Worm (Caenorhabditis elegans) whole organism, young adult: ENCODE results near the gene pat-6.

Experiments used
- B0019.2 ChIP-seq: fragments of 200-800 bp; sonication (Bioruptor generic); conservative IDR thresholded peaks from 2 replicates; pipeline ENCODE4 v1.3.6; 2022; ENCODE audit warnings: missing genetic modification reagents, missing genetic modification characterization, missing compliant biosample characterization
- B0261.1 ChIP-seq: sonication (generic microtip); optimal IDR thresholded peaks from 2 replicates; lab custom pipeline; 2016; ENCODE audit warnings: mild to moderate bottlenecking, missing genetic modification characterization, moderate library complexity, missing compliant biosample characterization
- C06A6.2 ChIP-seq: fragments of 200-800 bp; sonication (Bioruptor generic); conservative IDR thresholded peaks from 2 replicates; pipeline ENCODE4 v1.3.6; 2022; ENCODE audit warnings: missing genetic modification characterization, missing compliant biosample characterization
- D2030.7 ChIP-seq: fragments of 200-800 bp; sonication (Bioruptor generic); IDR thresholded peaks from 2 replicates; pipeline ENCODE4 v1.3.6; 2022; ENCODE audit warnings: missing genetic modification reagents, missing genetic modification characterization, missing compliant biosample characterization
- F10E7.11 ChIP-seq: sonication (generic microtip); optimal IDR thresholded peaks from 2 replicates; lab custom pipeline; 2017; ENCODE audit warnings: mild to moderate bottlenecking, missing genetic modification characterization, moderate library complexity, missing compliant biosample characterization
- F23B12.7 ChIP-seq: sonication (generic microtip); optimal IDR thresholded peaks from 2 replicates; lab custom pipeline; 2017; ENCODE audit warnings: missing genetic modification characterization, mild to moderate bottlenecking, missing compliant biosample characterization, antibody characterized with exemption, moderate library complexity; ENCODE audit not compliant: insufficient read depth
- F49E8.2 ChIP-seq: sonication (generic microtip); optimal IDR thresholded peaks from 3 replicates; lab custom pipeline; 2017; ENCODE audit warnings: missing genetic modification characterization, mild to moderate bottlenecking, missing compliant biosample characterization, antibody characterized with exemption, moderate library complexity; ENCODE audit not compliant: insufficient read depth
- K12H6.12 ChIP-seq: fragments of 200-800 bp; sonication (Bioruptor generic); optimal IDR thresholded peaks from 2 replicates; lab custom pipeline; 2018; ENCODE audit warnings: mild to moderate bottlenecking, missing genetic modification characterization, missing compliant biosample characterization
- ZK185.1 ChIP-seq: sonication (generic microtip); optimal IDR thresholded peaks from 2 replicates; lab custom pipeline; 2016; ENCODE audit warnings: mild to moderate bottlenecking, missing genetic modification characterization, missing compliant biosample characterization; ENCODE audit not compliant: poor library complexity, severe bottlenecking
- athp-1 ChIP-seq: sonication (generic microtip); optimal IDR thresholded peaks from 2 replicates; lab custom pipeline; 2017; ENCODE audit warnings: mild to moderate bottlenecking, missing genetic modification characterization, missing compliant biosample characterization
- attf-5 ChIP-seq: fragments of 200-800 bp; sonication (Bioruptor generic); optimal IDR thresholded peaks from 2 replicates; lab custom pipeline; 2018; ENCODE audit warnings: mild to moderate bottlenecking, missing genetic modification characterization, missing compliant biosample characterization
- cebp-1 ChIP-seq, 2 experiments: fragments of 200-800 bp in 1 of 2; sonication (Bioruptor generic) in 1 of 2; sonication (generic microtip) in 1 of 2; IDR thresholded peaks in 1 of 2; optimal IDR thresholded peaks in 1 of 2; 2 replicates each; pipeline versions ENCODE4 v1.3.6 to Lab custom; 2017 to 2022; ENCODE audit warnings: missing compliant biosample characterization in 2 of 2, missing genetic modification characterization in 2 of 2, mild to moderate bottlenecking in 1 of 2, missing genetic modification reagents in 1 of 2, moderate library complexity in 1 of 2
- ceh-100 ChIP-seq: fragments of 200-800 bp; sonication (Bioruptor generic); IDR thresholded peaks from 2 replicates; pipeline ENCODE4 v1.3.6; 2022; ENCODE audit warnings: missing genetic modification reagents, missing genetic modification characterization, missing compliant biosample characterization
- ceh-27 ChIP-seq: fragments of 200-800 bp; sonication (Bioruptor generic); optimal IDR thresholded peaks from 2 replicates; lab custom pipeline; 2018; ENCODE audit warnings: mild to moderate bottlenecking, missing genetic modification characterization, moderate library complexity, missing compliant biosample characterization
- ceh-79 ChIP-seq: sonication (generic microtip); optimal IDR thresholded peaks from 2 replicates; lab custom pipeline; 2017; ENCODE audit warnings: mild to moderate bottlenecking, missing genetic modification characterization, missing compliant biosample characterization
- ceh-91 ChIP-seq: fragments of 200-800 bp; sonication (Bioruptor generic); IDR thresholded peaks from 2 replicates; pipeline ENCODE4 v1.3.6; 2022; ENCODE audit warnings: missing genetic modification reagents, missing genetic modification characterization, missing compliant biosample characterization
- die-1 ChIP-seq: sonication (generic microtip); optimal IDR thresholded peaks from 2 replicates; lab custom pipeline; 2016; ENCODE audit warnings: missing genotype, mild to moderate bottlenecking, missing genetic modification characterization, missing compliant biosample characterization
- dpl-1 ChIP-seq: fragments of 150-350 bp; optimal IDR thresholded peaks from 2 replicates; lab custom pipeline; 2014; ENCODE audit warnings: missing biosample characterization, missing genetic modification reagents, missing genetic modification characterization
- efl-1 ChIP-seq: fragments of 150-350 bp; optimal IDR thresholded peaks from 2 replicates; lab custom pipeline; 2014; ENCODE audit warnings: missing biosample characterization, missing genetic modification reagents, missing genetic modification characterization
- egl-44 ChIP-seq: fragments of 200-800 bp; sonication (Bioruptor generic); IDR thresholded peaks from 2 replicates; pipeline ENCODE4 v1.3.6; 2022; ENCODE audit warnings: missing genetic modification reagents, missing genetic modification characterization, missing compliant biosample characterization
- ekl-4 ChIP-seq: fragments of 200-800 bp; sonication (Bioruptor generic); IDR thresholded peaks from 2 replicates; pipeline ENCODE4 v1.3.6; 2022; ENCODE audit warnings: missing genetic modification reagents, missing genetic modification characterization, missing compliant biosample characterization
- hlh-12 ChIP-seq: sonication (generic microtip); optimal IDR thresholded peaks from 2 replicates; lab custom pipeline; 2016; ENCODE audit warnings: missing genetic modification characterization, missing compliant biosample characterization
- hmg-1.2 ChIP-seq: fragments of 200-800 bp; sonication (Bioruptor generic); IDR thresholded peaks from 2 replicates; pipeline ENCODE4 v1.3.6; 2022; ENCODE audit warnings: missing genetic modification reagents, missing genetic modification characterization, missing compliant biosample characterization
- lin-35 ChIP-seq, 3 experiments: fragments of 150-350 bp in 2 of 3; sonication (generic microtip) in 1 of 3; optimal IDR thresholded peaks; 2 replicates each; lab custom pipeline; 2014 to 2018; ENCODE audit warnings: missing biosample characterization in 3 of 3, missing genetic modification characterization in 3 of 3, missing genetic modification reagents in 3 of 3
- lin-40 ChIP-seq: sonication (generic microtip); optimal IDR thresholded peaks from 2 replicates; lab custom pipeline; 2016; ENCODE audit warnings: missing genetic modification characterization, mild to moderate bottlenecking, missing compliant biosample characterization, missing genotype, missing genetic modification reagents
- lin-54 ChIP-seq: fragments of 200-800 bp; sonication (Bioruptor generic); optimal IDR thresholded peaks from 2 replicates; lab custom pipeline; 2018; ENCODE audit warnings: mild to moderate bottlenecking, missing genetic modification characterization, missing compliant biosample characterization
- madf-3 ChIP-seq: fragments of 200-800 bp; sonication (Bioruptor generic); IDR thresholded peaks from 2 replicates; pipeline ENCODE4 v1.3.6; 2022; ENCODE audit warnings: missing genetic modification reagents, missing genetic modification characterization, missing compliant biosample characterization
- mcd-1 ChIP-seq: fragments of 200-800 bp; sonication (Bioruptor generic); IDR thresholded peaks from 2 replicates; pipeline ENCODE4 v1.3.6; 2022; ENCODE audit warnings: missing genetic modification reagents, missing genetic modification characterization, missing compliant biosample characterization
- nfya-1 ChIP-seq: sonication (generic microtip); optimal IDR thresholded peaks from 2 replicates; lab custom pipeline; 2017; ENCODE audit warnings: antibody characterized with exemption, missing compliant biosample characterization, missing genetic modification characterization, borderline replicate concordance; ENCODE audit not compliant: insufficient read depth
- nfyb-1 ChIP-seq: fragments of 200-800 bp; sonication (Bioruptor generic); IDR thresholded peaks from 2 replicates; pipeline ENCODE4 v1.3.6; 2022; ENCODE audit warnings: missing genetic modification reagents, missing genetic modification characterization, missing compliant biosample characterization
- nhr-80 ChIP-seq: sonication (generic microtip); optimal IDR thresholded peaks from 2 replicates; lab custom pipeline; 2016; ENCODE audit warnings: missing genetic modification characterization, missing compliant biosample characterization
- nhr-90 ChIP-seq: sonication (generic microtip); optimal IDR thresholded peaks from 2 replicates; lab custom pipeline; 2016; ENCODE audit warnings: missing genotype, mild to moderate bottlenecking, missing genetic modification characterization, missing compliant biosample characterization
- snpc-1.1 ChIP-seq: sonication (generic microtip); optimal IDR thresholded peaks from 2 replicates; lab custom pipeline; 2017; ENCODE audit warnings: missing genetic modification characterization, mild to moderate bottlenecking, missing compliant biosample characterization, antibody characterized with exemption, moderate library complexity, missing genotype, missing genetic modification reagents; ENCODE audit not compliant: insufficient read depth
- snpc-3.4 ChIP-seq: sonication (generic microtip); optimal IDR thresholded peaks from 2 replicates; lab custom pipeline; 2017; ENCODE audit warnings: missing genetic modification characterization, mild to moderate bottlenecking, missing compliant biosample characterization, antibody characterized with exemption, moderate library complexity, missing genotype, missing genetic modification reagents
- snpc-4 ChIP-seq, 5 experiments: fragments of 150-350 bp in 1 of 5; sonication (generic microtip) in 4 of 5; optimal IDR thresholded peaks; 2 replicates each; lab custom pipeline; 2014 to 2018; ENCODE audit warnings: missing genetic modification characterization in 5 of 5, missing biosample characterization in 3 of 5, antibody characterized with exemption in 2 of 5, mild to moderate bottlenecking in 2 of 5, missing compliant biosample characterization in 2 of 5, missing genotype in 2 of 5, moderate library complexity in 2 of 5, missing genetic modification reagents in 1 of 5
- sptf-2 ChIP-seq: fragments of 200-800 bp; sonication (Bioruptor generic); optimal IDR thresholded peaks from 2 replicates; lab custom pipeline; 2018; ENCODE audit warnings: mild to moderate bottlenecking, missing genetic modification characterization, missing compliant biosample characterization
- tbp1 ChIP-seq: fragments of 200-800 bp; sonication (Bioruptor generic); optimal IDR thresholded peaks from 2 replicates; lab custom pipeline; 2018; ENCODE audit warnings: mild to moderate bottlenecking, missing genetic modification characterization, missing compliant biosample characterization
- tlf-1 ChIP-seq: fragments of 200-800 bp; sonication (Bioruptor generic); optimal IDR thresholded peaks from 2 replicates; lab custom pipeline; 2018; ENCODE audit warnings: mild to moderate bottlenecking, missing genetic modification characterization, missing compliant biosample characterization
- unc-62 ChIP-seq: fragments of 150-350 bp; optimal IDR thresholded peaks from 2 replicates; lab custom pipeline; 2014; ENCODE audit warnings: missing biosample characterization, missing genetic modification reagents, missing genetic modification characterization
- zfh-2 ChIP-seq: fragments of 200-800 bp; sonication (Bioruptor generic); conservative IDR thresholded peaks from 2 replicates; pipeline ENCODE4 v1.3.6; 2022; ENCODE audit warnings: missing genetic modification reagents, missing genetic modification characterization, missing compliant biosample characterization
- ztf-3 ChIP-seq: fragments of 200-800 bp; sonication (Bioruptor generic); optimal IDR thresholded peaks from 2 replicates; lab custom pipeline; 2018; ENCODE audit warnings: mild to moderate bottlenecking, missing genetic modification characterization, missing compliant biosample characterization
- ztf-6 ChIP-seq: fragments of 200-800 bp; sonication (Bioruptor generic); IDR thresholded peaks from 2 replicates; pipeline ENCODE4 v1.3.6; 2022; ENCODE audit warnings: missing genetic modification reagents, missing genetic modification characterization, missing compliant biosample characterization

The pat-6 gene

DNA sequence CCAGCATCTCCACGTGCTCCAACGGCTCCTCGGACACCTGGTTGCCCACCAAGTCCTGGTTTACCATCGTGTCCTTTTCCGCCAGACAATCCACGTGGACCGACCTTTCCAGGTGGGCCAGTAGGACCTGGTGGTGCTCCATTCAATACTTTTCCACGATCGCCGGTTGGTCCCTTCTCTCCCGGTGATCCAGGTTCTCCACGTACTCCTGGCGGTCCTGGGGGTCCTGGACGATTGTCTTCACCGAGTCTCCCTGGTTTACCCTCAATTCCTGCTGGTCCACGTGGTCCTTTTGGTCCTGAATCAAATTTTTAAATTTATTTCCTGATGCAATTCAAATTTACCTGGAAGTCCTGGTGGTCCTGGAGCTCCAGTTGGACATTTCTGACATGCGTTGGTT is 5.7 kb downstream of the pat-6 start:
- TF ChIP-seq tlf-1 (GFP tag; lab: Kevin White, UChicago) (no peak), zfh-2 (peak; percentile 56), C06A6.2 (no peak), hlh-12 (tag; lab: Kevin White, UChicago) (no peak), snpc-1.1 (tag; lab: Kevin White, UChicago) (no peak)

DNA sequence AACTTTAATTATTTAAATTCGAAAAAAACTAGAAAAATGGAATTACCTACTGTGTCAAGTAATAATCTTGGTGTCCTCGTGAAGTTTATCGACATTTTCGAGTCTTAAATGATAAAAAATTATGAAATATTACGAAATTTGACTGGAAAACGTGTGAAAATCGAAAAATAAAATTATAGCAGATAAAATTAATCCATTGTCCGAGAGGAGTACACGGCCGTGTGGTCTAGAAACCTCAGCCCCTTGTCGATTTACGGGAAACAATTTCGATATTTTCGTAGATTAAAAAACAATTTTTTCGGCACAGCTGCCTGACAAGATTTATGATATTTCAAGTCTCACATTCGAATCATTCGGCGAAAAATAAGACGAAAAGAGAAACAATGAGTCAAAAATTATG is 6.9 kb downstream of the pat-6 start, which contains the start of gene R02D3.8:
R02D3.8 (minus strand) TSS at position 109 of the 400 bp plus-strand sequence.
- TF ChIP-seq cebp-1 (GFP tag; IDR thresholded peaks at IDR 0.05; lab: Robert Waterston, UW) (no peak), cebp-1 (tag; optimal IDR thresholded peaks at IDR 0.05; lab: Kevin White, UChicago) (peak; percentile 56), ZK185.1 (peak; percentile 33), nhr-80 (tag; lab: Kevin White, UChicago) (no peak), mcd-1 (0 out of 2 replicates have a peak, but pooled peaks have one; percentile 39), attf-5 (GFP tag; lab: Kevin White, UChicago) (peak; percentile 17)

DNA sequence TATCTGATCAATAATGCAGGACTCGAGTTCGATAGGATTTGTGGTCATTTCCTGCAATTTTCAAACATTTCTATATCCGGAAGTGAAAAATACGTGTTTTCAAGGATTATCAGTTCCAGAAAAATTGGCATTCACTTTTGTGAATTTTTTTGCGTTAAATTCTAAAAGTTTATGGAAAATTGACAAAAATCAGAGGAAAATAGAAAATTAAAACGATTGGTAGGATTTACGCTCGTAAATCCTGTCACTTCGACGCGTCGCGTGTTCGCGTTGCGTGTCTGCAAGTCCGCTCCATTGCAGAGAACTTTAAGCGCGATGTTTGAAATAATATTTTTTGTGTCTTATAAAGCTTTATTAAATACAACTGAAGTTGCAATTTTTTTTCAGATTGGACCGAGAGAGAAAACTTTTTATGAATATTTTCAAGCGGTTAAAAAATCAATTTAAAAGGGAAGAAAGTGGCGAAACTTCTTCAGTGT is 8.6 kb downstream of the pat-6 start, which contains the start of gene rcat-1:
rcat-1 (minus strand) TSS at position 51 of the 479 bp plus-strand sequence.
- TF ChIP-seq nfyb-1 (peak; percentile 47; the same call in 1 of the 2 replicates), madf-3 (GFP tag; lab: Robert Waterston, UW) (peak; percentile 99), ceh-91 (GFP tag; lab: Robert Waterston, UW) (0 out of 2 replicates have a peak, but pooled peaks have one; percentile 44), efl-1 (GFP tag; lab: Kevin White, UChicago) (peak; percentile 75), nhr-90 (tag; lab: Kevin White, UChicago) (no peak), lin-54 (peak; percentile 89), D2030.7 (GFP tag; lab: Robert Waterston, UW) (peak; percentile 77), F10E7.11 (no peak), lin-40 (tag; lab: Kevin White, UChicago) (peak; percentile 28), snpc-4 (GFP tag; optimal IDR thresholded peaks at IDR 0.05; lab: Kevin White, UChicago) (no peak), snpc-4 (tag; optimal IDR thresholded peaks at IDR 0.05; lab: Kevin White, UChicago) (peak in 1 of 4 experiments; percentile 45), C06A6.2 (no peak), mcd-1 (peak; percentile 90), unc-62 (GFP tag; lab: Kevin White, UChicago) (peak; percentile 47), hmg-1.2 (GFP tag; lab: Robert Waterston, UW) (peak; percentile 13; the same call in 1 of the 2 replicates), B0261.1 (tag; lab: Kevin White, UChicago) (no peak), dpl-1 (GFP tag; lab: Kevin White, UChicago) (peak; percentile 71), tbp1 (peak; percentile 3), ekl-4 (GFP tag; lab: Robert Waterston, UW) (peak; percentile 68), sptf-2 (GFP tag; lab: Kevin White, UChicago) (no peak), F49E8.2 (tag; lab: Kevin White, UChicago) (peak; percentile 5), ceh-79 (tag; lab: Kevin White, UChicago) (no peak), ceh-100 (GFP tag; lab: Robert Waterston, UW) (peak; percentile 16; the same call in 1 of the 2 replicates), lin-35 (GFP tag; optimal IDR thresholded peaks at IDR 0.05; lab: Kevin White, UChicago) (peak in 1 of 3 experiments; percentile 82), snpc-3.4 (tag; lab: Kevin White, UChicago) (no peak), attf-5 (GFP tag; lab: Kevin White, UChicago) (peak; percentile 77), ztf-3 (no peak), ztf-6 (GFP tag; lab: Robert Waterston, UW) (no peak), ceh-27 (GFP tag; lab: Kevin White, UChicago) (peak; percentile 30), egl-44 (GFP tag; lab: Robert Waterston, UW) (no peak), B0019.2 (GFP tag; lab: Robert Waterston, UW) (no peak), K12H6.12 (no peak), nfya-1 (tag; lab: Kevin White, UChicago) (no peak), athp-1 (tag; lab: Kevin White, UChicago) (peak; percentile 23), hlh-12 (tag; lab: Kevin White, UChicago) (no peak), F23B12.7 (tag; lab: Kevin White, UChicago) (peak; percentile 48), die-1 (no peak)
